Worm (Caenorhabditis elegans): ENCODE measurements around the gene F08G2.5.

DNA sequence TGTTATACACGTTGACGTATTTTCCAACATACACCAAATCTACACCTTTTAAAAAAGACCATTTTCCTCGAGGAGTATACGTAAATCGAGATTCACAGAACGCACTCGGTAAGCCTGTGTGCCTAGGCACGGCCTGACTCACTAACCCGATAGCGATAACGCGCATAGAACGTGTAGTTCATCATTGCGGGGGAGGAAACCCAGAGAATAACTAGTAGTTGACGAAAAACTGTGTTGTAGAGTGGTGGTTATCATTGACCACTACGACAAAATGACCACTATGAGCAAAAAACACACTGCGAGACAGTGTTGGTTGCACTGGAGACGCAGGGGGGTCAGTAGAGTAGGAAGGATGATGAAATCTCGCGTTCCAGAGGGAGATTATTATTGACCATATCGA, 26.4 kb upstream of the F08G2.5 start:
- TF ChIP-seq ztf-23 (GFP tag; IDR thresholded peaks at IDR 0.05): no peak
- no peak for TF ChIP-seq flt-1 (GFP tag; IDR thresholded peaks at IDR 0.05)
